Fruit fly (Drosophila melanogaster) whole organism, embryonic: ENCODE results near the gene saturn.

ENCODE experiments used
- Abd-B ChIP-seq: fragments of 200-800 bp; sonication (Bioruptor generic); optimal IDR thresholded peaks from 2 replicates; lab custom pipeline; 2018; ENCODE audit warnings: missing biosample characterization, mild to moderate bottlenecking, missing genetic modification characterization, moderate library complexity
- Adf1 ChIP-seq: fragments of 200-800 bp; sonication (Bioruptor generic); IDR thresholded peaks from 2 replicates; pipeline ENCODE4 v1.3.6; 2022; ENCODE audit warnings: missing biosample characterization, missing genetic modification characterization
- Blimp-1 ChIP-seq: fragments of 200-800 bp; sonication (Bioruptor generic); optimal IDR thresholded peaks from 3 replicates; lab custom pipeline; 2018; ENCODE audit warnings: missing biosample characterization, missing genetic modification characterization, mild to moderate bottlenecking, moderate library complexity, missing genetic modification reagents
- Bteb2 ChIP-seq: fragments of 200-800 bp; sonication (Bioruptor generic); optimal IDR thresholded peaks from 2 replicates; lab custom pipeline; 2016; ENCODE audit warnings: missing biosample characterization, missing genetic modification characterization
- CG1024 ChIP-seq: fragments of 200-800 bp; sonication (Bioruptor generic); IDR thresholded peaks from 2 replicates; pipeline ENCODE4 v1.3.6; 2022; ENCODE audit warnings: missing biosample characterization, missing genetic modification characterization
- CG10321 ChIP-seq: fragments of 200-800 bp; sonication (Bioruptor generic); IDR thresholded peaks from 2 replicates; pipeline ENCODE4 v1.3.6; 2022; ENCODE audit warnings: missing biosample characterization, missing genetic modification characterization
- CG10462 ChIP-seq: fragments of 200-800 bp; sonication (Bioruptor generic); optimal IDR thresholded peaks from 2 replicates; lab custom pipeline; 2016; ENCODE audit warnings: missing biosample characterization, missing genetic modification characterization
- CG10543 ChIP-seq: fragments of 200-800 bp; sonication (Bioruptor generic); optimal IDR thresholded peaks from 3 replicates; lab custom pipeline; 2017; ENCODE audit warnings: missing biosample characterization, mild to moderate bottlenecking, missing genetic modification characterization, moderate library complexity
- CG11723 ChIP-seq: fragments of 200-800 bp; sonication (Bioruptor generic); optimal IDR thresholded peaks from 2 replicates; lab custom pipeline; 2017; ENCODE audit warnings: missing biosample characterization, mild to moderate bottlenecking, missing genetic modification characterization
- CG12155 ChIP-seq: fragments of 200-800 bp; sonication (Bioruptor generic); optimal IDR thresholded peaks from 3 replicates; lab custom pipeline; 2016; ENCODE audit warnings: missing biosample characterization, missing genetic modification characterization
- CG13894 ChIP-seq: fragments of 200-800 bp; sonication (Bioruptor generic); optimal IDR thresholded peaks from 3 replicates; lab custom pipeline; 2018; ENCODE audit warnings: missing biosample characterization, mild to moderate bottlenecking, missing genetic modification characterization, moderate library complexity
- CG14014 ChIP-seq: fragments of 200-800 bp; sonication (Bioruptor generic); IDR thresholded peaks from 2 replicates; pipeline ENCODE4 v1.3.6; 2022; ENCODE audit warnings: missing biosample characterization, missing genetic modification characterization
- CG14860 ChIP-seq: fragments of 200-800 bp; sonication (Bioruptor generic); IDR thresholded peaks from 3 replicates; pipeline ENCODE4 v1.3.6; 2022; ENCODE audit warnings: missing biosample characterization, missing genetic modification characterization; ENCODE audit not compliant: partially characterized antibody
- CG15514 ChIP-seq: fragments of 200-800 bp; sonication (Bioruptor generic); optimal IDR thresholded peaks from 3 replicates; lab custom pipeline; 2017; ENCODE audit warnings: missing biosample characterization, missing genetic modification characterization, mild to moderate bottlenecking, moderate library complexity, missing genetic modification reagents
- CG17361 ChIP-seq: fragments of 200-800 bp; sonication (Bioruptor generic); IDR thresholded peaks from 3 replicates; pipeline ENCODE4 v1.3.6; 2022; ENCODE audit warnings: missing biosample characterization, missing genetic modification characterization
- CG32532 ChIP-seq: fragments of 200-800 bp; sonication (Bioruptor generic); IDR thresholded peaks from 2 replicates; pipeline ENCODE4 v1.3.6; 2022; ENCODE audit warnings: missing biosample characterization, missing genetic modification characterization
- CG4328 ChIP-seq: fragments of 200-800 bp; sonication (Bioruptor generic); optimal IDR thresholded peaks from 3 replicates; lab custom pipeline; 2017; ENCODE audit warnings: missing biosample characterization, missing genetic modification reagents, missing genetic modification characterization
- CG4854 ChIP-seq: fragments of 200-800 bp; sonication (Bioruptor generic); optimal IDR thresholded peaks from 2 replicates; lab custom pipeline; 2016; ENCODE audit warnings: missing biosample characterization, missing genetic modification characterization, inconsistent platforms
- CG6813 ChIP-seq: fragments of 200-800 bp; sonication (Bioruptor generic); optimal IDR thresholded peaks from 2 replicates; lab custom pipeline; 2017; ENCODE audit warnings: missing biosample characterization, missing genetic modification characterization, mild to moderate bottlenecking, moderate library complexity, missing genetic modification reagents
- CG6854 ChIP-seq: fragments of 200-800 bp; sonication (Bioruptor generic); optimal IDR thresholded peaks from 3 replicates; lab custom pipeline; 2017; ENCODE audit warnings: missing biosample characterization, mild to moderate bottlenecking, missing genetic modification characterization
- CG7357 ChIP-seq: fragments of 200-800 bp; sonication (Bioruptor generic); IDR thresholded peaks from 3 replicates; pipeline ENCODE4 v1.3.6; 2022; ENCODE audit warnings: missing biosample characterization, missing genetic modification characterization
- CG7745 ChIP-seq: fragments of 200-800 bp; sonication (Bioruptor generic); optimal IDR thresholded peaks from 2 replicates; lab custom pipeline; 2018; ENCODE audit warnings: missing biosample characterization, mild to moderate bottlenecking, missing genetic modification characterization, moderate library complexity
- CkIIα-i1 ChIP-seq: fragments of 200-800 bp; sonication (Bioruptor generic); IDR thresholded peaks from 2 replicates; pipeline ENCODE4 v1.3.6; 2022; ENCODE audit warnings: missing biosample characterization, missing genetic modification characterization
- H2.0 ChIP-seq: fragments of 200-800 bp; sonication (Bioruptor generic); IDR thresholded peaks from 2 replicates; pipeline ENCODE4 v1.3.6; 2022; ENCODE audit warnings: missing biosample characterization, missing genetic modification characterization
- HmgZ ChIP-seq: fragments of 200-800 bp; sonication (Bioruptor generic); optimal IDR thresholded peaks from 2 replicates; lab custom pipeline; 2018; ENCODE audit warnings: missing biosample characterization, mild to moderate bottlenecking, missing genetic modification characterization
- Hr51 ChIP-seq, 2 experiments: fragments of 200-800 bp; sonication (Bioruptor generic); optimal IDR thresholded peaks; 2 replicates in 1 of 2; 3 replicates in 1 of 2; lab custom pipeline; 2016 to 2018; ENCODE audit warnings: missing biosample characterization in 2 of 2, missing genetic modification characterization in 2 of 2, mild to moderate bottlenecking in 1 of 2, moderate library complexity in 1 of 2
- Jarid2 ChIP-seq: fragments of 200-800 bp; sonication (Bioruptor generic); optimal IDR thresholded peaks from 3 replicates; lab custom pipeline; 2017; ENCODE audit warnings: mild to moderate bottlenecking, missing biosample characterization, missing genetic modification reagents, missing genetic modification characterization
- Mes4 ChIP-seq: fragments of 200-800 bp; sonication (Bioruptor generic); optimal IDR thresholded peaks from 2 replicates; lab custom pipeline; 2016; ENCODE audit warnings: missing biosample characterization, missing genetic modification characterization
- Nf-YC ChIP-seq: fragments of 200-800 bp; optimal IDR thresholded peaks from 3 replicates; lab custom pipeline; 2019; ENCODE audit warnings: missing biosample characterization, mild to moderate bottlenecking, missing genetic modification characterization, moderate library complexity
- Opbp ChIP-seq: fragments of 200-800 bp; sonication (Bioruptor generic); IDR thresholded peaks from 3 replicates; pipeline ENCODE4 v1.3.6; 2022; ENCODE audit warnings: missing biosample characterization, missing genetic modification characterization; ENCODE audit not compliant: partially characterized antibody
- PHDP ChIP-seq: fragments of 200-800 bp; sonication (Bioruptor generic); optimal IDR thresholded peaks from 3 replicates; lab custom pipeline; 2018; ENCODE audit warnings: missing biosample characterization, mild to moderate bottlenecking, missing genetic modification characterization, moderate library complexity
- Stat92E ChIP-seq, 3 experiments: fragments of >200 bp in 2 of 3; fragments of 200-800 bp in 1 of 3; sonication (Bioruptor generic) in 1 of 3; optimal IDR thresholded peaks; 2 replicates each; lab custom pipeline; 2017 to 2019; ENCODE audit warnings: missing biosample characterization in 3 of 3, missing genetic modification characterization in 3 of 3, mild to moderate bottlenecking in 1 of 3, moderate library complexity in 1 of 3
- cwo ChIP-seq: fragments of 200-800 bp; sonication (Bioruptor generic); optimal IDR thresholded peaks from 3 replicates; lab custom pipeline; 2017; ENCODE audit warnings: missing biosample characterization, missing genetic modification characterization, mild to moderate bottlenecking, moderate library complexity, missing genetic modification reagents
- fru ChIP-seq: fragments of >200 bp; optimal IDR thresholded peaks from 2 replicates; lab custom pipeline; 2017
- grn ChIP-seq: fragments of 200-800 bp; sonication (Bioruptor generic); optimal IDR thresholded peaks from 3 replicates; lab custom pipeline; 2017; ENCODE audit warnings: missing biosample characterization, missing genetic modification characterization
- insv ChIP-seq, 2 experiments: fragments of 200-800 bp; sonication (Bioruptor generic); optimal IDR thresholded peaks; 3 replicates each; lab custom pipeline; 2016 to 2018; ENCODE audit warnings: missing biosample characterization in 2 of 2, missing genetic modification characterization in 2 of 2
- lola ChIP-seq, 3 experiments: fragments of >200 bp in 2 of 3; fragments of 200-800 bp in 1 of 3; sonication (Bioruptor generic) in 1 of 3; optimal IDR thresholded peaks; 2 replicates each; lab custom pipeline; 2017 to 2019; ENCODE audit warnings: missing biosample characterization in 3 of 3, missing genetic modification characterization in 3 of 3, mild to moderate bottlenecking in 1 of 3, moderate library complexity in 1 of 3
- mirr ChIP-seq: fragments of 200-800 bp; sonication (Bioruptor generic); optimal IDR thresholded peaks from 3 replicates; lab custom pipeline; 2018; ENCODE audit warnings: missing biosample characterization, mild to moderate bottlenecking, missing genetic modification characterization
- nmo ChIP-seq: fragments of 200-800 bp; sonication (Bioruptor generic); optimal IDR thresholded peaks from 2 replicates; lab custom pipeline; 2018; ENCODE audit warnings: missing biosample characterization, mild to moderate bottlenecking, missing genetic modification characterization, moderate library complexity
- org-1 ChIP-seq: fragments of 200-800 bp; sonication (Bioruptor generic); optimal IDR thresholded peaks from 2 replicates; lab custom pipeline; 2017; ENCODE audit warnings: missing biosample characterization, missing genetic modification characterization
- otp ChIP-seq: fragments of 200-800 bp; sonication (Bioruptor generic); IDR thresholded peaks from 3 replicates; pipeline ENCODE4, ENCODE4 v1.3.6; 2022; ENCODE audit warnings: missing biosample characterization, missing genetic modification characterization
- sc ChIP-seq, 3 experiments: fragments of >200 bp in 2 of 3; fragments of 200-800 bp in 1 of 3; sonication (Bioruptor generic) in 1 of 3; optimal IDR thresholded peaks; 2 replicates in 2 of 3; 3 replicates in 1 of 3; lab custom pipeline; 2017; ENCODE audit warnings: mild to moderate bottlenecking in 1 of 3, missing biosample characterization in 1 of 3, missing genetic modification characterization in 1 of 3, missing genetic modification reagents in 1 of 3
- sd ChIP-seq: fragments of 200-800 bp; sonication (Bioruptor generic); optimal IDR thresholded peaks from 3 replicates; lab custom pipeline; 2018; ENCODE audit warnings: missing biosample characterization, mild to moderate bottlenecking, missing genetic modification characterization, moderate library complexity
- shn ChIP-seq: fragments of 200-800 bp; sonication (Bioruptor generic); optimal IDR thresholded peaks from 3 replicates; lab custom pipeline; 2016; ENCODE audit warnings: missing biosample characterization, missing genetic modification characterization
- ssp ChIP-seq: fragments of 200-800 bp; sonication (Bioruptor generic); IDR thresholded peaks from 2 replicates; pipeline ENCODE4 v1.3.6; 2022; ENCODE audit warnings: missing biosample characterization, missing genetic modification characterization
- tup ChIP-seq: fragments of 200-800 bp; sonication (Bioruptor generic); optimal IDR thresholded peaks from 2 replicates; lab custom pipeline; 2016; ENCODE audit warnings: missing biosample characterization, mild to moderate bottlenecking, missing genetic modification characterization, moderate library complexity
- vnd ChIP-seq: fragments of 200-800 bp; sonication (Bioruptor generic); IDR thresholded peaks from 3 replicates; pipeline ENCODE4 v1.3.6; 2022; ENCODE audit warnings: missing biosample characterization, missing genetic modification characterization; ENCODE audit not compliant: partially characterized antibody
- yki ChIP-seq: fragments of >200 bp; optimal IDR thresholded peaks from 3 replicates; lab custom pipeline; 2018
- zfh2 ChIP-seq: fragments of 200-800 bp; sonication (Bioruptor generic); optimal IDR thresholded peaks from 2 replicates; lab custom pipeline; 2016; ENCODE audit warnings: missing biosample characterization, missing genetic modification characterization

The saturn gene

DNA sequence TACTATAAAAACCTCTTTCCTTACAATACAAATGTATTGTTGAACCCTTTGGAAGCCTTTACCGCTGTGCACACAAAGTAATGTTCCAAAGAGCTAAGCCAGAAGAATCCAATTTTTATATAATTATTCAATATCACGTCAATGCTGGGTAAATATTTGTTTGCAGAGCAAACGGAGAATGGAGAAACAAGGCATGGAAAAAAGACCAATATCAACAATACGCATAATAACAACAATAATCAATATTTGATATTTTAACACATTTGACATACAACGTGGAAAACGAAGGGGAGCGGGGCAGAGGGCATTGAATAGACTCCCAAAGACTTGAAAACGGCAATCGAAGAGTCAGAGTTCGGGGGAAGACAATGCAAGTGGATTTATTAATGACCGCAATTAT is 28.9 kb upstream of the saturn start (continued):
- TF ChIP-seq CG7357 (GFP tag; lab: Robert Waterston, UW): no peak
- peak; percentile 35; the same call in 1 of the 2 replicates for TF ChIP-seq H2.0 (GFP tag; lab: Robert Waterston, UW)
- peak; percentile 28; the same call in 1 of the 2 replicates for TF ChIP-seq Adf1 (GFP tag; lab: Robert Waterston, UW)
- peak; percentile 3 for TF ChIP-seq Mes4
- TF ChIP-seq HmgZ (tag; lab: Kevin White, UChicago): peak; percentile 95
- TF ChIP-seq Blimp-1 (GFP tag; lab: Kevin White, UChicago): peak; percentile 72
- peak; percentile 52 for TF ChIP-seq CG7745
- peak; percentile 30 for TF ChIP-seq Nf-YC (tag; lab: Kevin White, UChicago)
- peak; percentile 15 for TF ChIP-seq org-1 (GFP tag; lab: Kevin White, UChicago)
- peak; percentile 49 for TF ChIP-seq CG4328 (GFP tag; lab: Kevin White, UChicago)
- TF ChIP-seq CG14860 (GFP tag; lab: Robert Waterston, UW): no peak
- TF ChIP-seq Jarid2 (GFP tag; lab: Kevin White, UChicago): peak; percentile 46
- peak; percentile 5 for TF ChIP-seq nmo (GFP tag; lab: Kevin White, UChicago)
- TF ChIP-seq CG6813 (GFP tag; lab: Kevin White, UChicago): peak; percentile 81
- 0 out of 2 replicates have a peak, but pooled peaks have one; percentile 5 for TF ChIP-seq CG32532 (GFP tag; lab: Robert Waterston, UW)
- TF ChIP-seq grn: no peak
- peak; percentile 42 for TF ChIP-seq sd (tag; lab: Kevin White, UChicago)
- peak; percentile 83 for TF ChIP-seq PHDP (tag; lab: Kevin White, UChicago)
- peak; percentile 43 for TF ChIP-seq Bteb2
- no peak for TF ChIP-seq vnd (GFP tag; lab: Robert Waterston, UW)
- TF ChIP-seq otp (GFP tag; lab: Robert Waterston, UW): peak; percentile 72; the same call in 2 of the 3 replicates
- no peak for TF ChIP-seq CG10321 (GFP tag; lab: Robert Waterston, UW)
- TF ChIP-seq mirr (GFP tag; lab: Kevin White, UChicago): peak; percentile 11
- peak; percentile 74; the same call in 1 of the 2 replicates for TF ChIP-seq CG14014 (GFP tag; lab: Robert Waterston, UW)
- TF ChIP-seq CG17361 (GFP tag; lab: Robert Waterston, UW): peak; percentile 57; the same call in 2 of the 3 replicates
- peak; percentile 31 to 37 for TF ChIP-seq Hr51 (GFP tag; optimal IDR thresholded peaks at IDR 0.05; lab: Kevin White, UChicago)
- peak; percentile 0 for TF ChIP-seq shn (GFP tag; lab: Kevin White, UChicago)
- TF ChIP-seq CG10543 (GFP tag; lab: Kevin White, UChicago): peak; percentile 67
- TF ChIP-seq cwo: peak; percentile 3
- TF ChIP-seq CG1024 (GFP tag; lab: Robert Waterston, UW): peak; percentile 47; the same call in 1 of the 2 replicates
- TF ChIP-seq zfh2 (GFP tag; lab: Kevin White, UChicago): no peak
- peak; percentile 10 for TF ChIP-seq CG13894 (tag; lab: Kevin White, UChicago)
- no peak for TF ChIP-seq CkIIα-i1 (GFP tag; lab: Robert Waterston, UW)
- no peak for TF ChIP-seq ssp (GFP tag; lab: Robert Waterston, UW)
- no peak for TF ChIP-seq Abd-B (GFP tag; lab: Kevin White, UChicago)
- peak; percentile 47 for TF ChIP-seq CG11723 (GFP tag; lab: Kevin White, UChicago)
- no peak for TF ChIP-seq fru (lab: Kevin White, UChicago)
- no peak for TF ChIP-seq Stat92E (GFP tag; optimal IDR thresholded peaks at IDR 0.05; lab: Kevin White, UChicago)
- TF ChIP-seq lola (GFP tag; optimal IDR thresholded peaks at IDR 0.05; lab: Kevin White, UChicago): peak in 1 of 3 experiments; percentile 65
- TF ChIP-seq Opbp (GFP tag; lab: Robert Waterston, UW): no peak
- peak in 1 of 2 experiments; percentile 33 for TF ChIP-seq insv (GFP tag; optimal IDR thresholded peaks at IDR 0.05; lab: Kevin White, UChicago)
- TF ChIP-seq CG12155 (GFP tag; lab: Kevin White, UChicago): no peak
- TF ChIP-seq CG6854: peak; percentile 56
- peak; percentile 11 for TF ChIP-seq CG10462 (GFP tag; lab: Kevin White, UChicago)
- TF ChIP-seq CG15514 (GFP tag; lab: Kevin White, UChicago): peak; percentile 71
- TF ChIP-seq tup (GFP tag; lab: Kevin White, UChicago): peak; percentile 46
- peak; percentile 52 for TF ChIP-seq CG4854
- no peak for TF ChIP-seq sc (optimal IDR thresholded peaks at IDR 0.05; lab: Kevin White, UChicago)
- peak; percentile 37 for TF ChIP-seq sc (GFP tag; optimal IDR thresholded peaks at IDR 0.05; lab: Kevin White, UChicago)
- no peak for TF ChIP-seq yki (lab: Kevin White, UChicago)
